Fruit fly (Drosophila melanogaster) whole organism, embryonic: ENCODE data around the gene pasi2.

Experiments
- Atf3 ChIP-seq: fragments of 200-800 bp; sonication (Bioruptor generic); optimal IDR thresholded peaks from 3 replicates; lab custom pipeline; 2016; ENCODE audit warnings: missing biosample characterization, missing genetic modification characterization
- Atf6 ChIP-seq: fragments of 200-800 bp; sonication (Bioruptor generic); IDR thresholded peaks from 2 replicates; pipeline ENCODE4 v1.3.6; 2022; ENCODE audit warnings: missing biosample characterization, missing genetic modification characterization
- BtbVII ChIP-seq: fragments of 200-800 bp; sonication (Bioruptor generic); optimal IDR thresholded peaks from 3 replicates; lab custom pipeline; 2017; ENCODE audit warnings: missing biosample characterization, mild to moderate bottlenecking, missing genetic modification characterization
- CG10209 ChIP-seq: fragments of 200-800 bp; sonication (Bioruptor generic); optimal IDR thresholded peaks from 3 replicates; lab custom pipeline; 2017; ENCODE audit warnings: missing biosample characterization, mild to moderate bottlenecking, missing genetic modification characterization, missing genetic modification reagents
- CG10431 ChIP-seq: fragments of 200-800 bp; sonication (Bioruptor generic); optimal IDR thresholded peaks from 3 replicates; lab custom pipeline; 2018; ENCODE audit warnings: missing biosample characterization, mild to moderate bottlenecking, missing genetic modification characterization
- CG10959 ChIP-seq: fragments of 200-800 bp; sonication (Bioruptor generic); IDR thresholded peaks from 2 replicates; pipeline ENCODE4 v1.3.6; 2022; ENCODE audit warnings: missing biosample characterization, missing genetic modification characterization
- CG10979 ChIP-seq: fragments of 200-800 bp; sonication (Bioruptor generic); optimal IDR thresholded peaks from 2 replicates; lab custom pipeline; 2018; ENCODE audit warnings: missing biosample characterization, mild to moderate bottlenecking, missing genetic modification characterization, moderate library complexity
- CG12744 ChIP-seq: fragments of 200-800 bp; sonication (Bioruptor generic); optimal IDR thresholded peaks from 2 replicates; lab custom pipeline; 2016; ENCODE audit warnings: missing biosample characterization, missing genetic modification characterization
- CG12769 ChIP-seq: fragments of 200-800 bp; sonication (Bioruptor generic); optimal IDR thresholded peaks from 2 replicates; lab custom pipeline; 2019; ENCODE audit warnings: missing biosample characterization, mild to moderate bottlenecking, missing genetic modification characterization, moderate library complexity
- CG14710 ChIP-seq: fragments of 200-800 bp; sonication (Bioruptor generic); optimal IDR thresholded peaks from 3 replicates; lab custom pipeline; 2019; ENCODE audit warnings: missing biosample characterization, mild to moderate bottlenecking, missing genetic modification characterization, moderate library complexity
- CG15269 ChIP-seq: fragments of 200-800 bp; sonication (Bioruptor generic); optimal IDR thresholded peaks from 2 replicates; lab custom pipeline; 2018; ENCODE audit warnings: missing biosample characterization, mild to moderate bottlenecking, missing genetic modification characterization, moderate library complexity
- CG15514 ChIP-seq: fragments of 200-800 bp; sonication (Bioruptor generic); optimal IDR thresholded peaks from 3 replicates; lab custom pipeline; 2017; ENCODE audit warnings: missing biosample characterization, missing genetic modification characterization, mild to moderate bottlenecking, moderate library complexity, missing genetic modification reagents
- CG15601 ChIP-seq: fragments of 200-800 bp; sonication (Bioruptor generic); optimal IDR thresholded peaks from 3 replicates; lab custom pipeline; 2019; ENCODE audit warnings: missing biosample characterization, mild to moderate bottlenecking, missing genetic modification characterization, moderate library complexity
- CG16863 ChIP-seq: fragments of 200-800 bp; sonication (Bioruptor generic); optimal IDR thresholded peaks from 3 replicates; lab custom pipeline; 2016; ENCODE audit warnings: missing biosample characterization, missing genetic modification characterization
- CG18011 ChIP-seq: fragments of 200-800 bp; sonication (Bioruptor generic); optimal IDR thresholded peaks from 2 replicates; lab custom pipeline; 2017; ENCODE audit warnings: missing biosample characterization, missing genetic modification characterization, mild to moderate bottlenecking, moderate library complexity, missing genotype
- CG2712 ChIP-seq: fragments of 200-800 bp; optimal IDR thresholded peaks from 3 replicates; lab custom pipeline; 2019; ENCODE audit warnings: missing biosample characterization, mild to moderate bottlenecking, missing genetic modification characterization, moderate library complexity
- CG31441 ChIP-seq: fragments of 200-800 bp; sonication (Bioruptor generic); IDR thresholded peaks from 2 replicates; pipeline ENCODE4 v1.3.6; 2022; ENCODE audit warnings: missing biosample characterization, missing genetic modification characterization
- CG3407 ChIP-seq: fragments of 200-800 bp; sonication (Bioruptor generic); optimal IDR thresholded peaks from 2 replicates; lab custom pipeline; 2018; ENCODE audit warnings: missing biosample characterization, mild to moderate bottlenecking, missing genetic modification characterization
- CG4282 ChIP-seq: fragments of 200-800 bp; sonication (Bioruptor generic); optimal IDR thresholded peaks from 2 replicates; lab custom pipeline; 2016; ENCODE audit warnings: missing biosample characterization, missing genetic modification characterization
- CG43689 ChIP-seq: fragments of 200-800 bp; sonication (Bioruptor generic); IDR thresholded peaks from 2 replicates; pipeline ENCODE4 v1.3.6; 2022; ENCODE audit warnings: missing biosample characterization, missing genetic modification characterization
- CG6791 ChIP-seq: fragments of 200-800 bp; sonication (Bioruptor generic); IDR thresholded peaks from 3 replicates; pipeline ENCODE4 v1.3.6; 2022; ENCODE audit warnings: missing biosample characterization, missing genetic modification characterization; ENCODE audit not compliant: partially characterized antibody
- CG7987 ChIP-seq: fragments of 200-800 bp; sonication (Bioruptor generic); optimal IDR thresholded peaks from 2 replicates; lab custom pipeline; 2018; ENCODE audit warnings: missing biosample characterization, mild to moderate bottlenecking, missing genetic modification characterization, moderate library complexity
- CG8089 ChIP-seq: fragments of 200-800 bp; sonication (Bioruptor generic); optimal IDR thresholded peaks from 3 replicates; lab custom pipeline; 2016; ENCODE audit warnings: missing biosample characterization, missing genetic modification characterization
- CG8924 ChIP-seq: fragments of 200-800 bp; optimal IDR thresholded peaks from 3 replicates; lab custom pipeline; 2019; ENCODE audit warnings: missing biosample characterization, mild to moderate bottlenecking, missing genetic modification characterization, moderate library complexity
- CG9817 ChIP-seq: fragments of 200-800 bp; sonication (Bioruptor generic); optimal IDR thresholded peaks from 2 replicates; lab custom pipeline; 2018; ENCODE audit warnings: missing biosample characterization, mild to moderate bottlenecking, missing genetic modification characterization, moderate library complexity
- Dbx ChIP-seq: fragments of 200-800 bp; sonication (Bioruptor generic); IDR thresholded peaks from 3 replicates; pipeline ENCODE4 v1.3.6; 2022; ENCODE audit warnings: missing biosample characterization, missing genetic modification characterization
- Dek ChIP-seq: fragments of 200-800 bp; sonication (Bioruptor generic); optimal IDR thresholded peaks from 3 replicates; lab custom pipeline; 2019; ENCODE audit warnings: missing biosample characterization, mild to moderate bottlenecking, missing genetic modification characterization, moderate library complexity
- Dfd ChIP-seq, 2 experiments: fragments of >200 bp; optimal IDR thresholded peaks; 2 replicates each; lab custom pipeline; 2017; ENCODE audit warnings: missing biosample characterization in 2 of 2, missing genetic modification characterization in 2 of 2
- HHEX ChIP-seq: fragments of 200-800 bp; sonication (Bioruptor generic); optimal IDR thresholded peaks from 3 replicates; lab custom pipeline; 2017; ENCODE audit warnings: missing biosample characterization, mild to moderate bottlenecking, missing genetic modification characterization, missing genetic modification reagents
- Hr51 ChIP-seq, 2 experiments: fragments of 200-800 bp; sonication (Bioruptor generic); optimal IDR thresholded peaks; 2 replicates in 1 of 2; 3 replicates in 1 of 2; lab custom pipeline; 2016 to 2018; ENCODE audit warnings: missing biosample characterization in 2 of 2, missing genetic modification characterization in 2 of 2, mild to moderate bottlenecking in 1 of 2, moderate library complexity in 1 of 2
- MBD-R2 ChIP-seq: fragments of 200-800 bp; sonication (Bioruptor generic); IDR thresholded peaks from 2 replicates; pipeline ENCODE4 v1.3.6; 2022; ENCODE audit warnings: missing biosample characterization, missing genetic modification characterization
- MTF-1 ChIP-seq: fragments of 200-800 bp; sonication (Bioruptor generic); optimal IDR thresholded peaks from 2 replicates; lab custom pipeline; 2018; ENCODE audit warnings: missing biosample characterization, mild to moderate bottlenecking, missing genetic modification characterization, borderline replicate concordance
- Ptx1 ChIP-seq: fragments of 200-800 bp; sonication (Bioruptor generic); IDR thresholded peaks from 2 replicates; pipeline ENCODE4 v1.3.6; 2022; ENCODE audit warnings: missing biosample characterization, missing genetic modification characterization
- Scr ChIP-seq: fragments of 200-800 bp; sonication (Bioruptor generic); IDR thresholded peaks from 2 replicates; pipeline ENCODE4 v1.3.6; 2022; ENCODE audit warnings: missing biosample characterization, missing genetic modification characterization; ENCODE audit not compliant: partially characterized antibody
- Side ChIP-seq: fragments of 200-800 bp; sonication (Bioruptor generic); optimal IDR thresholded peaks from 2 replicates; lab custom pipeline; 2016; ENCODE audit warnings: missing biosample characterization, missing genetic modification characterization
- Sox100B ChIP-seq: fragments of 200-800 bp; sonication (Bioruptor generic); optimal IDR thresholded peaks from 3 replicates; lab custom pipeline; 2018; ENCODE audit warnings: missing biosample characterization, mild to moderate bottlenecking, missing genetic modification characterization
- abd-A ChIP-seq: fragments of 200-800 bp; sonication (Bioruptor generic); optimal IDR thresholded peaks from 3 replicates; lab custom pipeline; 2019; ENCODE audit warnings: missing biosample characterization, mild to moderate bottlenecking, missing genetic modification characterization, moderate library complexity
- aop ChIP-seq: fragments of 200-800 bp; sonication (Bioruptor generic); IDR thresholded peaks from 2 replicates; pipeline ENCODE4 v1.3.6; 2022; ENCODE audit warnings: missing biosample characterization, missing genetic modification characterization
- ara ChIP-seq: fragments of 200-800 bp; sonication (Bioruptor generic); IDR thresholded peaks from 2 replicates; pipeline ENCODE4 v1.3.6; 2022; ENCODE audit warnings: missing biosample characterization, missing genetic modification characterization
- chm ChIP-seq: fragments of 200-800 bp; sonication (Bioruptor generic); IDR thresholded peaks from 2 replicates; pipeline ENCODE4 v1.3.6; 2022; ENCODE audit warnings: missing biosample characterization, missing genetic modification characterization
- dimm ChIP-seq: fragments of 200-800 bp; sonication (Bioruptor generic); IDR thresholded peaks from 2 replicates; pipeline ENCODE4 v1.3.6; 2022; ENCODE audit warnings: missing biosample characterization, missing genetic modification characterization
- gt ChIP-seq: fragments of 200-800 bp; sonication (Bioruptor generic); IDR thresholded peaks from 2 replicates; pipeline ENCODE4 v1.3.6; 2022; ENCODE audit warnings: missing biosample characterization, missing genetic modification characterization
- lbe ChIP-seq: fragments of 200-800 bp; sonication (Bioruptor generic); optimal IDR thresholded peaks from 2 replicates; lab custom pipeline; 2016; ENCODE audit warnings: missing biosample characterization, mild to moderate bottlenecking, missing genetic modification characterization
- luna ChIP-seq: fragments of 200-800 bp; sonication (Bioruptor generic); optimal IDR thresholded peaks from 2 replicates; lab custom pipeline; 2016; ENCODE audit warnings: missing biosample characterization, missing genetic modification characterization
- nmo ChIP-seq: fragments of 200-800 bp; sonication (Bioruptor generic); optimal IDR thresholded peaks from 2 replicates; lab custom pipeline; 2018; ENCODE audit warnings: missing biosample characterization, mild to moderate bottlenecking, missing genetic modification characterization, moderate library complexity
- phol ChIP-seq: fragments of 200-800 bp; sonication (Bioruptor generic); optimal IDR thresholded peaks from 3 replicates; lab custom pipeline; 2018; ENCODE audit warnings: missing biosample characterization, mild to moderate bottlenecking, missing genetic modification characterization, moderate library complexity
- wor ChIP-seq: fragments of 200-800 bp; sonication (Bioruptor generic); IDR thresholded peaks from 2 replicates; pipeline ENCODE4 v1.3.6; 2022; ENCODE audit warnings: missing biosample characterization, missing genetic modification characterization
- yki ChIP-seq: fragments of >200 bp; optimal IDR thresholded peaks from 3 replicates; lab custom pipeline; 2018

Gene pasi2

DNA sequence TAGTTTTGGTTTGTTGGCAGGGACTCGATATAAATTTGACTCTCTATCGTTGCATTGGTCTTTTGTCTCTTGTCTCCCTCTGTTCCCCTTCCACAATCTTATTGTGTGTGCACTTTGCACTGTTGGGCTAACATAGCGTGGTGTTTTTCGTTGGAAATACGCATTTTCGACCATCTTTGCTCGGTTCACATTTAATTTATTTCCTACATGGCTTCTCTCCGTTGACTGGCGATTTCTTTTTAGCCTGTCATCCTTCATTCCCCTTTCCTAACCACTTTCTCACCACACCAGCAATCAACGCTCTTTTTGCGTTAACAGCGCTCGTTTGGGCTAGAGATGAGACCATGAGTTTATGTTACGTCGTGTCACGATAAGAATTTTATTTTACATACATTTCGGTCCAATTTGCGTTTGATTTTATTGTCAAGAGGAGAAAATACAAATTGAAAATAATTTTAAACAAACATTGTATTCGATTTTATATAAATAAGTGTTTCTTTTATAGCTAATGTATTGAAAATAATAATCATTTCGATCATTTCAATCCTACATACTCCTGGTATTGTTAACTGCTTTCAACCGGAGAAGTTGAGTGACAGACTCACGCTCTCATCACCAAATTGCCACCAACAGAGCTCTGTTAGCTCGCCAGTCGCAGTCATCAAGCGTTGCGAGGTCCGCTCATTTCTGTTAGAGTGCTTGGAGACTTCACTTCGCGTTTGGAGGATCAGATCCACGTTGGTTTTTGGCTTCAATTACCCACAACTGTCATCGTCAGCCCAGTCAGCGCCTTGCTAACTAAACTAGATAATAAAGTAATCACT lies 6.4 kb downstream of the pasi2 start (continued):
- TF ChIP-seq Scr (peak; percentile 97), CG4282 (no peak), BtbVII (GFP tag; lab: Kevin White, UChicago) (peak; percentile 86), CG8089 (GFP tag; lab: Kevin White, UChicago) (peak; percentile 50), CG10209 (GFP tag; lab: Kevin White, UChicago) (peak; percentile 80), CG8924 (tag; lab: Kevin White, UChicago) (peak; percentile 89), Side (GFP tag; lab: Kevin White, UChicago) (peak; percentile 50), CG31441 (peak; percentile 77), CG15514 (GFP tag; lab: Kevin White, UChicago) (peak; percentile 71), CG9817 (tag; lab: Kevin White, UChicago) (peak; percentile 75), dimm (no peak), lbe (GFP tag; lab: Kevin White, UChicago) (peak; percentile 91), yki (lab: Kevin White, UChicago) (no peak), ara (peak; percentile 72), Atf6 (GFP tag; lab: Robert Waterston, UW) (peak; percentile 86), CG15269 (tag; lab: Kevin White, UChicago) (peak; percentile 84), CG12769 (tag; lab: Kevin White, UChicago) (peak; percentile 75), gt (GFP tag; lab: Robert Waterston, UW) (no peak), Sox100B (peak; percentile 80), Ptx1 (GFP tag; lab: Robert Waterston, UW) (peak; percentile 74), CG43689 (no peak), luna (peak; percentile 17), HHEX (GFP tag; lab: Kevin White, UChicago) (peak; percentile 73), Dbx (GFP tag; lab: Robert Waterston, UW) (peak; percentile 71), MTF-1 (GFP tag; lab: Kevin White, UChicago) (peak; percentile 79), CG10979 (tag; lab: Kevin White, UChicago) (peak; percentile 75), Atf3 (GFP tag; lab: Kevin White, UChicago) (peak; percentile 34), chm (GFP tag; lab: Robert Waterston, UW) (peak; percentile 89), CG2712 (tag; lab: Kevin White, UChicago) (peak; percentile 85), Hr51 (GFP tag; optimal IDR thresholded peaks at IDR 0.05; lab: Kevin White, UChicago) (peak; percentile 60 to 86), CG14710 (tag; lab: Kevin White, UChicago) (peak; percentile 76), abd-A (tag; lab: Kevin White, UChicago) (peak; percentile 91), Dek (tag; lab: Kevin White, UChicago) (peak; percentile 67), CG15601 (tag; lab: Kevin White, UChicago) (peak; percentile 83), CG10431 (GFP tag; lab: Kevin White, UChicago) (peak; percentile 48), CG18011 (GFP tag; lab: Kevin White, UChicago) (peak; percentile 35), MBD-R2 (GFP tag; lab: Robert Waterston, UW) (peak; percentile 52; the same call in 1 of the 2 replicates), CG10959 (no peak), CG12744 (GFP tag; lab: Kevin White, UChicago) (peak; percentile 66), CG6791 (GFP tag; lab: Robert Waterston, UW) (0 out of 3 replicates have a peak, but pooled peaks have one; percentile 58), CG3407 (peak; percentile 68), CG16863 (peak; percentile 5), wor (GFP tag; lab: Robert Waterston, UW) (no peak), nmo (GFP tag; lab: Kevin White, UChicago) (peak; percentile 76), aop (GFP tag; lab: Robert Waterston, UW) (0 out of 2 replicates have a peak, but pooled peaks have one; percentile 23), Dfd (GFP tag; optimal IDR thresholded peaks at IDR 0.05; lab: Kevin White, UChicago) (no peak), phol (tag; lab: Kevin White, UChicago) (peak; percentile 44), CG7987 (GFP tag; lab: Kevin White, UChicago) (peak; percentile 77)
